Worm (Caenorhabditis elegans): Measurements from ENCODE around the gene str-87.

ce11 chrV:9005243-9005642 is 17.2 kb upstream of the str-87 start, which contains the start of gene srx-3:
- TF ChIP-seq nhr-28 (tag; optimal IDR thresholded peaks at IDR 0.05) (no peak), zag-1 (tag; optimal IDR thresholded peaks at IDR 0.05) (no peak), nhr-76 (tag; optimal IDR thresholded peaks at IDR 0.05) (no peak), R02D3.7 (tag; optimal IDR thresholded peaks at IDR 0.05) (no peak), fkh-10 (GFP tag; optimal IDR thresholded peaks at IDR 0.05) (no peak), skn-1 (tag; optimal IDR thresholded peaks at IDR 0.05) (no peak), aly-2 (tag; optimal IDR thresholded peaks at IDR 0.05) (no peak), ztf-11 (tag; optimal IDR thresholded peaks at IDR 0.05) (no peak), snpc-4 (tag; optimal IDR thresholded peaks at IDR 0.05) (no peak), tbx-2 (tag; optimal IDR thresholded peaks at IDR 0.05) (no peak), elt-3 (tag; optimal IDR thresholded peaks at IDR 0.05) (no peak)
